Worm (Caenorhabditis elegans) whole organism, L4 larva: ENCODE measurements around the gene clec-136.

ENCODE experiments used
- ZK337.2 ChIP-seq: fragments of 200-800 bp; sonication (Bioruptor generic); IDR thresholded peaks from 2 replicates; pipeline ENCODE4 v1.3.6; 2022; ENCODE audit warnings: missing genetic modification reagents, missing genetic modification characterization, missing compliant biosample characterization
- ceh-82 ChIP-seq: sonication (generic microtip); optimal IDR thresholded peaks from 2 replicates; lab custom pipeline; 2017; ENCODE audit warnings: missing biosample characterization, missing genetic modification characterization
- lin-13 ChIP-seq: fragments of 150-350 bp; optimal IDR thresholded peaks from 2 replicates; lab custom pipeline; 2014; ENCODE audit warnings: missing biosample characterization, missing genetic modification reagents, missing genetic modification characterization
- nhr-237 ChIP-seq: sonication (generic microtip); optimal IDR thresholded peaks from 2 replicates; lab custom pipeline; 2017; ENCODE audit warnings: missing biosample characterization, missing genetic modification characterization

DNA sequence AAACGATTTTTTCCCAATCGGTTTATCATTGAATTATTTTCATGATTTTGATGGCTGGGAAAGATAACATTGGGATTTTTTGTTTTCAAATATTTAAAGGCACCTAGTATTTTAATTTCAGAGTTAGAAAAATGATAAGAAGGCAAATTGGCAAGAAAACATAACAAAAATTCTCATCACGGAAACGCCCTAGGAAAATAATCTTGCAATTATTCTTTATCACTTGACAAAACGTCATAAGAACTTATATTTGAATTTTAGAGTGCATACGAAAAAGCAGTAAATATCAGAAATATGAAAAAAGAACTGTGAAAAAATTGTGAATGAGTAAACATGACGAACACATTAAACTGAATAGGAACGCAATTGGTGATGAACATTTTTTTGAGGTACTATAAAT, 41.0 kb upstream of the clec-136 start:
- TF ChIP-seq ceh-82 (tag; lab: Kevin White, UChicago) (no peak), nhr-237 (tag; lab: Kevin White, UChicago) (no peak), ZK337.2 (GFP tag; lab: Robert Waterston, UW) (no peak), lin-13 (GFP tag; lab: Kevin White, UChicago) (no peak)
